Fruit fly (Drosophila melanogaster) whole organism: ENCODE results near the gene CG3337.

Experiments used
- CG8478 ChIP-seq: fragments of >200 bp; optimal IDR thresholded peaks from 2 replicates; lab custom pipeline; 2018; ENCODE audit warnings: inconsistent platforms
- Dll ChIP-seq: fragments of >200 bp; optimal IDR thresholded peaks from 2 replicates; lab custom pipeline; 2017
- EcR ChIP-seq, 2 experiments: fragments of >200 bp; optimal IDR thresholded peaks; 2 replicates each; lab custom pipeline; 2017; ENCODE audit warnings: missing biosample characterization in 2 of 2, missing genetic modification characterization in 2 of 2, missing genetic modification reagents in 2 of 2
- pan ChIP-seq: fragments of >200 bp; optimal IDR thresholded peaks from 2 replicates; lab custom pipeline; 2017
- psq ChIP-seq: fragments of >200 bp; optimal IDR thresholded peaks from 2 replicates; lab custom pipeline; 2017
- usp ChIP-seq: fragments of >200 bp; optimal IDR thresholded peaks from 2 replicates; lab custom pipeline; 2017; ENCODE audit warnings: missing biosample characterization, missing genetic modification characterization, mixed read lengths

Gene CG3337

dm6 chr3R:21245846-21246245 is 22.5 kb upstream of the CG3337 start:
- no peak for TF ChIP-seq Dll
- TF ChIP-seq psq (lab: Kevin White, UChicago), result no peak

- TF ChIP-seq CG8478 (lab: Kevin White, UChicago), result no peak
Observed at dm6 chr3R:21242318-21242717, 18.9 kb upstream of the CG3337 start, which contains the start of gene CG5892. Gene CG5892, plus strand, starts transcription at chr3R:21242618.

dm6 chr3R:21241332-21241731 is 17.9 kb upstream of the CG3337 start:
- TF ChIP-seq pan (lab: Kevin White, UChicago), result no peak
- no peak for TF ChIP-seq psq (lab: Kevin White, UChicago)
- no peak for TF ChIP-seq Dll
- no peak for TF ChIP-seq CG8478 (lab: Kevin White, UChicago)
- no peak for TF ChIP-seq EcR (GFP tag; optimal IDR thresholded peaks at IDR 0.05; lab: Kevin White, UChicago)

- TF ChIP-seq EcR (GFP tag; optimal IDR thresholded peaks at IDR 0.05; lab: Kevin White, UChicago), result no peak
- TF ChIP-seq CG8478 (lab: Kevin White, UChicago), result no peak
- no peak for TF ChIP-seq Dll
- TF ChIP-seq pan (lab: Kevin White, UChicago), result no peak
- no peak for TF ChIP-seq usp (GFP tag; lab: Kevin White, UChicago)
- TF ChIP-seq psq (lab: Kevin White, UChicago), result no peak
Observed at dm6 chr3R:21237099-21237498, 13.7 kb upstream of the CG3337 start, which contains the start of gene e. Gene e, minus strand, starts transcription at chr3R:21237177.

- TF ChIP-seq psq (lab: Kevin White, UChicago) (no peak), EcR (GFP tag; optimal IDR thresholded peaks at IDR 0.05; lab: Kevin White, UChicago) (no peak)
Observed at dm6 chr3R:21224230-21224629, 846 bp upstream of the CG3337 start.

dm6 chr3R:21218733-21219165 is 4.6 kb downstream of the CG3337 start, which contains the start of the genes Smyd5 and Oga:
Gene Smyd5, minus strand, starts transcription at chr3R:21218791.
Gene Oga, plus strand, starts transcription at chr3R:21219077.
- TF ChIP-seq CG8478 (lab: Kevin White, UChicago), result no peak
- TF ChIP-seq psq (lab: Kevin White, UChicago), result no peak
- no peak for TF ChIP-seq EcR (GFP tag; optimal IDR thresholded peaks at IDR 0.05; lab: Kevin White, UChicago)
- TF ChIP-seq Dll, result no peak
- no peak for TF ChIP-seq usp (GFP tag; lab: Kevin White, UChicago)
- no peak for TF ChIP-seq pan (lab: Kevin White, UChicago)

- TF ChIP-seq Dll (no peak), EcR (GFP tag; optimal IDR thresholded peaks at IDR 0.05; lab: Kevin White, UChicago) (no peak), usp (GFP tag; lab: Kevin White, UChicago) (no peak), CG8478 (lab: Kevin White, UChicago) (no peak), psq (lab: Kevin White, UChicago) (no peak), pan (lab: Kevin White, UChicago) (no peak)
Observed at dm6 chr3R:21215290-21215689, 8.1 kb downstream of the CG3337 start.

- TF ChIP-seq CG8478 (lab: Kevin White, UChicago), result no peak
- no peak for TF ChIP-seq pan (lab: Kevin White, UChicago)
- TF ChIP-seq EcR (GFP tag; optimal IDR thresholded peaks at IDR 0.05; lab: Kevin White, UChicago), result no peak
- no peak for TF ChIP-seq psq (lab: Kevin White, UChicago)
- TF ChIP-seq usp (GFP tag; lab: Kevin White, UChicago), result no peak
- no peak for TF ChIP-seq Dll
Observed at dm6 chr3R:21214693-21215145, 8.7 kb downstream of the CG3337 start, which contains the start of gene Ddrgk1. Gene Ddrgk1, plus strand, starts transcription at chr3R:21215079.

dm6 chr3R:21210081-21210480 is 13.3 kb downstream of the CG3337 start:
- no peak for TF ChIP-seq EcR (GFP tag; optimal IDR thresholded peaks at IDR 0.05; lab: Kevin White, UChicago)
- TF ChIP-seq CG8478 (lab: Kevin White, UChicago), result no peak
- no peak for TF ChIP-seq Dll
- TF ChIP-seq usp (GFP tag; lab: Kevin White, UChicago), result no peak
- TF ChIP-seq psq (lab: Kevin White, UChicago), result no peak
- no peak for TF ChIP-seq pan (lab: Kevin White, UChicago)

dm6 chr3R:21206802-21207238 is 16.6 kb downstream of the CG3337 start:
- no peak for TF ChIP-seq CG8478 (lab: Kevin White, UChicago)
- no peak for TF ChIP-seq psq (lab: Kevin White, UChicago)
- TF ChIP-seq Dll, result no peak
- no peak for TF ChIP-seq EcR (GFP tag; optimal IDR thresholded peaks at IDR 0.05; lab: Kevin White, UChicago)
- no peak for TF ChIP-seq usp (GFP tag; lab: Kevin White, UChicago)
- no peak for TF ChIP-seq pan (lab: Kevin White, UChicago)

- TF ChIP-seq psq (lab: Kevin White, UChicago) (no peak), usp (GFP tag; lab: Kevin White, UChicago) (no peak), pan (lab: Kevin White, UChicago) (no peak), CG8478 (lab: Kevin White, UChicago) (no peak), EcR (GFP tag; optimal IDR thresholded peaks at IDR 0.05; lab: Kevin White, UChicago) (no peak), Dll (no peak)
Observed at dm6 chr3R:21206327-21206728, 17.1 kb downstream of the CG3337 start.

dm6 chr3R:21205680-21206326 is 17.6 kb downstream of the CG3337 start:
- TF ChIP-seq CG8478 (lab: Kevin White, UChicago) (no peak), Dll (no peak), pan (lab: Kevin White, UChicago) (no peak), EcR (GFP tag; optimal IDR thresholded peaks at IDR 0.05; lab: Kevin White, UChicago) (peak in 1 of 2 experiments; percentile 96), usp (GFP tag; lab: Kevin White, UChicago) (no peak)
